Worm (Caenorhabditis elegans): ENCODE results near the gene psr-1.

- TF ChIP-seq flt-1 (GFP tag; IDR thresholded peaks at IDR 0.05) (no peak), pes-1 (GFP tag; IDR thresholded peaks at IDR 0.05) (no peak), hnd-1 (tag; optimal IDR thresholded peaks at IDR 0.05) (no peak), ama-1 (optimal IDR thresholded peaks at IDR 0.05) (no peak), ets-7 (tag; optimal IDR thresholded peaks at IDR 0.05) (no peak), B0310.2 (tag; optimal IDR thresholded peaks at IDR 0.05) (no peak), tbx-37 (GFP tag; conservative IDR thresholded peaks at IDR 0.05) (no peak), scrt-1 (GFP tag; IDR thresholded peaks at IDR 0.05) (no peak), ceh-13 (GFP tag; optimal IDR thresholded peaks at IDR 0.05) (no peak), hmbx-1 (tag; optimal IDR thresholded peaks at IDR 0.05) (no peak), tbx-11 (GFP tag; IDR thresholded peaks at IDR 0.05) (no peak), aly-1 (tag; optimal IDR thresholded peaks at IDR 0.05) (no peak)
These were observed 16.2 kb downstream of the psr-1 start, which contains the start of gene F29B9.12 for ce11 chrIV:4669242-4669641.
